Worm (Caenorhabditis elegans) whole organism, mixed stage, embryonic: ENCODE measurements around the gene pgp-14.
A peak's percentile ranks its signal among the peaks of the same experiment; 100 is the strongest.

Source experiments
- M03D4.4 ChIP-seq: sonication (generic microtip); optimal IDR thresholded peaks from 2 replicates; lab custom pipeline; 2017; ENCODE audit warnings: mild to moderate bottlenecking, missing genetic modification characterization, missing compliant biosample characterization
- bed-3 ChIP-seq: fragments of 200-800 bp; sonication (Bioruptor generic); optimal IDR thresholded peaks from 3 replicates; lab custom pipeline; 2018; ENCODE audit warnings: mild to moderate bottlenecking, missing genetic modification characterization, moderate library complexity, missing compliant biosample characterization
- blmp-1 ChIP-seq: fragments of 150-350 bp; optimal IDR thresholded peaks from 2 replicates; lab custom pipeline; 2014; ENCODE audit warnings: missing biosample characterization, missing genetic modification characterization
- ceh-39 ChIP-seq: fragments of 150-350 bp; optimal IDR thresholded peaks from 2 replicates; lab custom pipeline; 2014; ENCODE audit warnings: missing biosample characterization, missing genetic modification characterization
- ceh-43 ChIP-seq: fragments of 200-800 bp; sonication (Bioruptor generic); optimal IDR thresholded peaks from 2 replicates; lab custom pipeline; 2018; ENCODE audit warnings: mild to moderate bottlenecking, missing genetic modification characterization, moderate library complexity, missing compliant biosample characterization
- ceh-83 ChIP-seq: fragments of 200-800 bp; sonication (Bioruptor generic); optimal IDR thresholded peaks from 2 replicates; lab custom pipeline; 2018; ENCODE audit warnings: mild to moderate bottlenecking, missing genetic modification characterization, missing compliant biosample characterization
- ces-1 ChIP-seq: fragments of 150-350 bp; optimal IDR thresholded peaks from 2 replicates; lab custom pipeline; 2014; ENCODE audit warnings: missing biosample characterization, missing genetic modification reagents, missing genetic modification characterization
- cnd-1 ChIP-seq: fragments of 200-800 bp; sonication (Bioruptor generic); optimal IDR thresholded peaks from 2 replicates; lab custom pipeline; 2018; ENCODE audit warnings: mild to moderate bottlenecking, missing genetic modification characterization, missing compliant biosample characterization
- drap-1 ChIP-seq: fragments of 200-800 bp; sonication (Bioruptor generic); optimal IDR thresholded peaks from 3 replicates; lab custom pipeline; 2018; ENCODE audit warnings: mild to moderate bottlenecking, missing genetic modification characterization, missing compliant biosample characterization
- elt-1 ChIP-seq: sonication (generic microtip); optimal IDR thresholded peaks from 2 replicates; lab custom pipeline; 2017; ENCODE audit warnings: missing genetic modification characterization, mild to moderate bottlenecking, missing compliant biosample characterization, antibody characterized with exemption, moderate library complexity, borderline replicate concordance; ENCODE audit not compliant: insufficient read depth
- flh-1 ChIP-seq: fragments of 200-800 bp; sonication (Bioruptor generic); optimal IDR thresholded peaks from 2 replicates; lab custom pipeline; 2018; ENCODE audit warnings: mild to moderate bottlenecking, missing genetic modification characterization, moderate library complexity, missing compliant biosample characterization
- ham-2 ChIP-seq: fragments of 200-800 bp; sonication (Bioruptor generic); optimal IDR thresholded peaks from 2 replicates; lab custom pipeline; 2018; ENCODE audit warnings: mild to moderate bottlenecking, missing genetic modification characterization, missing compliant biosample characterization
- lin-13 ChIP-seq: fragments of 150-350 bp; optimal IDR thresholded peaks from 2 replicates; lab custom pipeline; 2014; ENCODE audit warnings: missing biosample characterization, missing genetic modification characterization
- lin-32 ChIP-seq: fragments of 200-800 bp; sonication (Bioruptor generic); optimal IDR thresholded peaks from 2 replicates; lab custom pipeline; 2018; ENCODE audit warnings: mild to moderate bottlenecking, missing genetic modification characterization, missing compliant biosample characterization
- lsy-2 ChIP-seq: fragments of 150-350 bp; optimal IDR thresholded peaks from 2 replicates; lab custom pipeline; 2014; ENCODE audit warnings: missing biosample characterization, missing genetic modification characterization
- mab-5 ChIP-seq: fragments of 150-350 bp; optimal IDR thresholded peaks from 2 replicates; lab custom pipeline; 2014; ENCODE audit warnings: missing biosample characterization, missing genetic modification characterization
- mep-1 ChIP-seq: fragments of 150-350 bp; optimal IDR thresholded peaks from 2 replicates; lab custom pipeline; 2017; ENCODE audit warnings: missing biosample characterization, missing genetic modification reagents, missing genetic modification characterization, inconsistent platforms
- mls-2 ChIP-seq: sonication (generic microtip); optimal IDR thresholded peaks from 2 replicates; lab custom pipeline; 2016; ENCODE audit warnings: mild to moderate bottlenecking, missing genetic modification characterization, moderate library complexity, missing compliant biosample characterization
- nhr-12 ChIP-seq: fragments of 150-350 bp; optimal IDR thresholded peaks from 2 replicates; lab custom pipeline; 2014; ENCODE audit warnings: missing biosample characterization, missing genetic modification characterization
- nhr-2 ChIP-seq: fragments of 150-350 bp; optimal IDR thresholded peaks from 2 replicates; lab custom pipeline; 2014; ENCODE audit warnings: missing biosample characterization, missing genetic modification characterization
- nhr-237 ChIP-seq: fragments of 150-350 bp; optimal IDR thresholded peaks from 2 replicates; lab custom pipeline; 2014; ENCODE audit warnings: missing biosample characterization, missing genetic modification characterization
- nhr-28 ChIP-seq: fragments of 150-350 bp; optimal IDR thresholded peaks from 2 replicates; lab custom pipeline; 2014; ENCODE audit warnings: missing biosample characterization, missing genetic modification characterization
- nhr-76 ChIP-seq: sonication (generic microtip); optimal IDR thresholded peaks from 2 replicates; lab custom pipeline; 2017; ENCODE audit warnings: missing biosample characterization, missing genetic modification characterization
- pha-4 ChIP-seq: fragments of 150-350 bp; optimal IDR thresholded peaks from 2 replicates; lab custom pipeline; 2018; ENCODE audit warnings: missing biosample characterization, missing genetic modification reagents, missing genetic modification characterization
- sem-2 ChIP-seq: fragments of 200-800 bp; sonication (Bioruptor generic); optimal IDR thresholded peaks from 2 replicates; lab custom pipeline; 2018; ENCODE audit warnings: mild to moderate bottlenecking, missing genetic modification characterization, missing compliant biosample characterization
- snpc-4 ChIP-seq: fragments of 150-350 bp; optimal IDR thresholded peaks from 2 replicates; lab custom pipeline; 2014; ENCODE audit warnings: missing biosample characterization, missing genetic modification characterization
- unc-120 ChIP-seq: sonication (generic microtip); optimal IDR thresholded peaks from 2 replicates; lab custom pipeline; 2017; ENCODE audit warnings: missing genetic modification characterization, missing compliant biosample characterization; ENCODE audit not compliant: poor library complexity, severe bottlenecking
- unc-39 ChIP-seq: fragments of 150-350 bp; optimal IDR thresholded peaks from 2 replicates; lab custom pipeline; 2014; ENCODE audit warnings: missing biosample characterization, missing genetic modification characterization
- unc-62 ChIP-seq: fragments of 150-350 bp; optimal IDR thresholded peaks from 2 replicates; lab custom pipeline; 2014; ENCODE audit warnings: missing biosample characterization, missing genetic modification reagents, missing genetic modification characterization
- zip-8 ChIP-seq: fragments of 150-350 bp; optimal IDR thresholded peaks from 2 replicates; lab custom pipeline; 2014; ENCODE audit warnings: missing biosample characterization, missing genetic modification characterization
- ztf-11 ChIP-seq: fragments of 150-350 bp; optimal IDR thresholded peaks from 2 replicates; lab custom pipeline; 2014; ENCODE audit warnings: missing biosample characterization, missing genetic modification characterization

The pgp-14 gene

ce11 chrX:12750805-12751204 lies 1.4 kb upstream of the pgp-14 start:
- TF ChIP-seq cnd-1 (tag; lab: Kevin White, UChicago) (no peak), ceh-43 (GFP tag; lab: Kevin White, UChicago) (no peak), unc-120 (no peak), nhr-237 (tag; lab: Kevin White, UChicago) (peak; percentile 14)

DNA sequence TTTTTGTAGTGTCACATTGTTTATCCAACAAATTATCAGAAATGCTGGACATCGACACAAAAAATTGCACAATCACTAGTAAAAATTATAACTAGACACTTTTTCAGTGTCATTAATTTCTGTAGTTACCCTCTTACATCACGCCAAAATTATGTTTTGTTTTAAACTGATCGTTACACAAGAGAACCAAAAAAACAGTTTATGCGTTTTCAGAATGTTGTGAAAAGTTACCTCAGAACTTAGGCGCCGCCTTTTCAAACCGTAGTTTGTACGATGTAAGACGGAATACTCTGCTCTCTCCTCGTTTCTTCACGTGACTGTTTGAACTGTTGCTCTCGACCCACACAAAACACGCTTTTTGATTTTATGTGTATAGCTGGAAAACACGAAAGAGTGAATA lies 10.9 kb downstream of the pgp-14 start, which contains the start of gene pgp-13:
Gene pgp-13, plus strand, starts transcription at position 301 of the 400 bp plus-strand sequence.
- TF ChIP-seq unc-62 = no peak
- no peak for TF ChIP-seq unc-39
- TF ChIP-seq ceh-39 (tag; lab: Kevin White, UChicago) = no peak
- no peak for TF ChIP-seq drap-1 (GFP tag; lab: Kevin White, UChicago)
- TF ChIP-seq flh-1 = no peak
- no peak for TF ChIP-seq pha-4 (tag; lab: Kevin White, UChicago)
- no peak for TF ChIP-seq ham-2
- TF ChIP-seq bed-3 = no peak
- no peak for TF ChIP-seq nhr-12 (tag; lab: Kevin White, UChicago)
- TF ChIP-seq ceh-43 (GFP tag; lab: Kevin White, UChicago) = no peak
- TF ChIP-seq snpc-4 = no peak
- TF ChIP-seq ztf-11 = no peak

DNA sequence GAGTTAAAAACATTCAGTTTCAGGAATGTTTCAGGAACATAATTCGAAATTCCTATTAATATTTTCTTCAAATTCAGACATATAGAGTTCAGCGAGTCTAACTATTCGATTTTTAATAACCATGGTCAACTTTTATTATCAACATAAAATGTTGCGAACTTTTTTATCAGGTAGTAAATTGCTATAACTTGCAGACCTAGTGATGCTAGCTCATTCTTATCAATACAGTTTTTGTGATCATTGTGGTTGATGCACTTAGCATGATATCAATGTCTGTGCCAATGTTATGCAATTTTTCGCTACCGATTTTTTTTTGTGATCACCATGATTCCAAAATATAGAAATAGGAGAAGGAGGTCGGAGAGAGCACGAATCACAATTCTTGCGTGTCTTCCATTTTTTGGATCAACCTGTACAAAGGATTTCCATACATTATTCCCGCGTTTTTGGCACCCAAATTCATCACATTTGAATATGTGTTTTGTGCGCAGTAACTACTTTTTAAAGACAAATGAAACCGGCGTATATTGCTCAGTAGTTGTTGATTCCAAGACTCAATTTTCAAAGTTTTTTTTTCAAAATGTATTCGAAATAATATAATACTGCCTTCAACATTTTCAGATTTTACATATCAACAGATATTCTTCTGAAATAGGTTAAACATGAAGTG lies 18.1 kb downstream of the pgp-14 start, which contains the start of gene pgp-12:
Gene pgp-12, plus strand, starts transcription at position 620 of the 670 bp plus-strand sequence.
- TF ChIP-seq ces-1 = no peak
- no peak for TF ChIP-seq mls-2 (tag; lab: Kevin White, UChicago)
- TF ChIP-seq elt-1 = no peak
- no peak for TF ChIP-seq zip-8 (tag; lab: Kevin White, UChicago)
- TF ChIP-seq cnd-1 (tag; lab: Kevin White, UChicago) = no peak
- TF ChIP-seq drap-1 (GFP tag; lab: Kevin White, UChicago) = no peak
- no peak for TF ChIP-seq nhr-76 (tag; lab: Kevin White, UChicago)
- no peak for TF ChIP-seq sem-2 (GFP tag; lab: Kevin White, UChicago)
- TF ChIP-seq lin-13 (tag; lab: Kevin White, UChicago) = no peak
- TF ChIP-seq snpc-4 = no peak
- TF ChIP-seq bed-3 = no peak
- TF ChIP-seq ceh-39 (tag; lab: Kevin White, UChicago) = no peak
- no peak for TF ChIP-seq unc-39

ce11 chrX:12730075-12730474 lies 19.3 kb downstream of the pgp-14 start:
- TF ChIP-seq lin-32 (GFP tag; lab: Kevin White, UChicago) (no peak), lsy-2 (tag; lab: Kevin White, UChicago) (no peak), pha-4 (tag; lab: Kevin White, UChicago) (no peak)

- no peak for TF ChIP-seq nhr-2
- no peak for TF ChIP-seq lsy-2 (tag; lab: Kevin White, UChicago)
- no peak for TF ChIP-seq nhr-76 (tag; lab: Kevin White, UChicago)
- no peak for TF ChIP-seq ztf-11
- no peak for TF ChIP-seq snpc-4
- TF ChIP-seq sem-2 (GFP tag; lab: Kevin White, UChicago) = no peak
- no peak for TF ChIP-seq drap-1 (GFP tag; lab: Kevin White, UChicago)
- TF ChIP-seq ceh-83 (GFP tag; lab: Kevin White, UChicago) = no peak
- no peak for TF ChIP-seq ceh-43 (GFP tag; lab: Kevin White, UChicago)
- TF ChIP-seq pha-4 (tag; lab: Kevin White, UChicago) = no peak
- TF ChIP-seq nhr-12 (tag; lab: Kevin White, UChicago) = no peak
- TF ChIP-seq unc-120 = no peak
- TF ChIP-seq unc-39 = no peak
- TF ChIP-seq ces-1 = no peak
- no peak for TF ChIP-seq nhr-237 (tag; lab: Kevin White, UChicago)
- no peak for TF ChIP-seq nhr-28 (tag; lab: Kevin White, UChicago)
- no peak for TF ChIP-seq mep-1
Observed at ce11 chrX:12726129-12726528, 23.3 kb downstream of the pgp-14 start.

DNA sequence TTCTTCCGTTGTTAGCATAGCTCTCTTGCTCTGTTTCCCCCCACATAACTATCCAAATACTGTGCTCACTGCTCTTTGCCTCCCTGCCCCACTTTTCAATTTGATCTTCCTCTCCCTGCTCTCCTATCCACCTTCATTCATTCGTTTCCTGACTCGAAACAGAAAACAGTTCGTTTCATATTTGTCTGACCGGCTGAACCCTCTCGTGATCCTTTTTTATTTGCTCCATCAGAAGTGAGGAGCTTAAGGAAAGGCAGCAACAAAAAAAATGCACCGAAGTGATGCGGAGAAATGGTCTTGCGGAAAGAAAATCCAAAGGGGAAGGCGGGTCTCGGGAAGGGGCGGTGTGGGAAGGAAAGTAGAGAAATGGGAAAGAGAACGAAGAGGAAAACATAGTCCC lies 28.0 kb downstream of the pgp-14 start:
- no peak for TF ChIP-seq bed-3
- no peak for TF ChIP-seq ces-1
- no peak for TF ChIP-seq mep-1
- TF ChIP-seq nhr-2 = no peak
- no peak for TF ChIP-seq M03D4.4 (tag; lab: Kevin White, UChicago)
- TF ChIP-seq blmp-1 = no peak
- TF ChIP-seq ztf-11 = no peak
- TF ChIP-seq mab-5 (tag; lab: Kevin White, UChicago) = no peak
- no peak for TF ChIP-seq ham-2
- no peak for TF ChIP-seq nhr-76 (tag; lab: Kevin White, UChicago)
